Worm (Caenorhabditis elegans): ENCODE results near the gene clec-142.

The clec-142 gene

DNA sequence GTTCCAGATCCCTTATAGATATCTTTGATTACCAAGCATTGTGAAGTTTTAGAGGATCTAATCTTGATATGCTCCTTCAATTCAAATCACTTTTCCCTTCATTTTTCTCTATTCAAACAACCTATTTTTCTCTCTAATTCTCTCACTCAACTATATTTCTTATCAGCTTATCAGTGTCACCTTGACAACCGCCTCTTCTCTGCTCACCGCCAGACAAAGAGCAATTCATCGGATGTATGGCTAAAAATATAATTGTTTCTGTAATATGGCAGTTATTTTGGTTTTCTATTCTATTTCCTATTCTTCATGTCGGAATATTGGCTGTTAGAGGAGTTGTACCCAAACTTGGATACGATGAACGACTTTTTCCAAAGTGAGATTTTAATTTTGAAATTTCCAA, 28.8 kb upstream of the clec-142 start:
- TF ChIP-seq cebp-1 (GFP tag; IDR thresholded peaks at IDR 0.05) (no peak), cebp-1 (tag; optimal IDR thresholded peaks at IDR 0.05) (no peak), ztf-6 (GFP tag; IDR thresholded peaks at IDR 0.05) (no peak), tlf-1 (GFP tag; optimal IDR thresholded peaks at IDR 0.05) (no peak), F39B2.1 (GFP tag; IDR thresholded peaks at IDR 0.05) (no peak), ZK185.1 (tag; optimal IDR thresholded peaks at IDR 0.05; ENCODE audit: poor library complexity, severe bottlenecking) (no peak), ceh-91 (GFP tag; IDR thresholded peaks at IDR 0.05) (no peak)

DNA sequence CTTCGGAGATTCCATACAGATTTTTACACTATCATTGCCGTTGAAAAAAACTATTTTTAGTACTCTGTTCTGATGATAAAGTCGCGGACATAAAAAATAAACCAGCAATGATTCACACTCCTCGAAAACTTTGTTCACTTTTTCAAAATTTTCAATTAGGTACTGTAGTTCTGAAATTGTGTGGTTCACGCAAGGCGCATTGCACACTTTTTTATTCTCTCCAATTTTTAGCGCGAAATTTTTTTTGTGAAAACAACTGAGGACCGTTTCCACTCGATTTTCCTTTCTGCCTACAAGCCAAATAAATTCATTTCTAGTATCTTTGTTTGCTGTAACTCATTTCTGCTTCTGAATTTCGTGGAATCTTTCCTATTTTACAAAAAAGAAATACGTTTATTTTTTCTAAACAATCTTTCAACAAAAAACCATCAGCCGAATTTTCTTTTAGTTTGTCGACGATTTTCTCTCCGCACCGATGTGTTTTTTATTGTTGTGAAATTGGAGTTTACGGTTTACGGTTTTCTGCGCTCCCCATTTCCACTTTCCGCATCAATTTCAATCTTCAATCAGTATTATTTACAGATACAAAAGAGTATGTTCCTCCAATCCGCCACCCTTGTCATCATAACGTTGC, 25.2 kb upstream of the clec-142 start, which contains the start of gene F35C11.5:
F35C11.5 (plus strand) TSS at position 584 of the 634 bp plus-strand sequence.
- TF ChIP-seq unc-130 (GFP tag; optimal IDR thresholded peaks at IDR 0.05) (no peak), C17E4.6 (GFP tag; IDR thresholded peaks at IDR 0.05) (no peak), hlh-12 (tag; optimal IDR thresholded peaks at IDR 0.05) (no peak), let-607 (tag; optimal IDR thresholded peaks at IDR 0.05) (no peak), ceh-91 (GFP tag; IDR thresholded peaks at IDR 0.05) (peak; percentile 79), akir-1 (GFP tag; optimal IDR thresholded peaks at IDR 0.05) (no peak), bed-2 (GFP tag; IDR thresholded peaks at IDR 0.05) (no peak), sdz-38 (tag; optimal IDR thresholded peaks at IDR 0.05) (no peak), egrh-3 (GFP tag; IDR thresholded peaks at IDR 0.05) (no peak), B0019.2 (GFP tag; conservative IDR thresholded peaks at IDR 0.05) (peak; percentile 45; the same call in 1 of the 2 replicates), gei-17 (GFP tag; optimal IDR thresholded peaks at IDR 0.05) (no peak), tbp1 (GFP tag; optimal IDR thresholded peaks at IDR 0.05) (no peak), ZK185.1 (tag; optimal IDR thresholded peaks at IDR 0.05; ENCODE audit: poor library complexity, severe bottlenecking) (no peak), nhr-90 (tag; optimal IDR thresholded peaks at IDR 0.05) (no peak), lsy-27 (tag; optimal IDR thresholded peaks at IDR 0.05; ENCODE audit: borderline replicate concordance, insufficient read depth) (no peak), zim-3 (tag; optimal IDR thresholded peaks at IDR 0.05) (no peak), F22D6.2 (tag; optimal IDR thresholded peaks at IDR 0.05) (no peak), nhr-27 (tag; optimal IDR thresholded peaks at IDR 0.05) (no peak), dpff-1 (tag; optimal IDR thresholded peaks at IDR 0.05) (no peak), unc-62 (GFP tag; optimal IDR thresholded peaks at IDR 0.05) (no peak), Y95B8A.8 (GFP tag; IDR thresholded peaks at IDR 0.05) (no peak), K12H6.12 (tag; optimal IDR thresholded peaks at IDR 0.05) (no peak), nfyb-1 (GFP tag; IDR thresholded peaks at IDR 0.05) (no peak), lin-40 (tag; optimal IDR thresholded peaks at IDR 0.05) (no peak), Y56A3A.18 (GFP tag; IDR thresholded peaks at IDR 0.05) (no peak), F33H1.4 (GFP tag; IDR thresholded peaks at IDR 0.05) (peak; percentile 67), cebp-2 (GFP tag; IDR thresholded peaks at IDR 0.05) (no peak), madf-10 (tag; optimal IDR thresholded peaks at IDR 0.05) (no peak), sea-2 (GFP tag; IDR thresholded peaks at IDR 0.05) (no peak), ccch-3 (GFP tag; optimal IDR thresholded peaks at IDR 0.05) (no peak), him-1 (tag; optimal IDR thresholded peaks at IDR 0.05) (peak; percentile 13), fkh-3 (tag; optimal IDR thresholded peaks at IDR 0.05) (no peak), D2030.7 (GFP tag; IDR thresholded peaks at IDR 0.05) (peak; percentile 39; the same call in 1 of the 2 replicates), C06A6.2 (GFP tag; conservative IDR thresholded peaks at IDR 0.05) (no peak), hmg-1.2 (GFP tag; IDR thresholded peaks at IDR 0.05) (no peak), T26A5.8 (tag; optimal IDR thresholded peaks at IDR 0.05) (no peak), ceh-27 (GFP tag; optimal IDR thresholded peaks at IDR 0.05) (no peak), nhr-179 (tag; optimal IDR thresholded peaks at IDR 0.05) (no peak), madf-8 (GFP tag; conservative IDR thresholded peaks at IDR 0.05) (peak; percentile 75), let-526 (GFP tag; IDR thresholded peaks at IDR 0.05) (no peak), bed-1 (GFP tag; IDR thresholded peaks at IDR 0.05) (no peak), lin-35 (GFP tag; optimal IDR thresholded peaks at IDR 0.05) (no peak)

All from whole organism, young adult.